Worm (Caenorhabditis elegans): Measurements from ENCODE around the gene Y47D3B.3.

ce11 chrIII:11362915-11363314 lies 34.7 kb upstream of the Y47D3B.3 start:
- no peak for TF ChIP-seq fkh-10 (GFP tag; optimal IDR thresholded peaks at IDR 0.05)
- no peak for TF ChIP-seq elt-2 (tag; optimal IDR thresholded peaks at IDR 0.05)
- no peak for TF ChIP-seq nhr-23 (tag; optimal IDR thresholded peaks at IDR 0.05)
- TF ChIP-seq snpc-4 (tag; optimal IDR thresholded peaks at IDR 0.05), result no peak
- no peak for TF ChIP-seq lsy-12 (tag; optimal IDR thresholded peaks at IDR 0.05)
- TF ChIP-seq pqm-1 (tag; optimal IDR thresholded peaks at IDR 0.05), result no peak
- TF ChIP-seq fos-1 (tag; optimal IDR thresholded peaks at IDR 0.05), result no peak
- TF ChIP-seq tbx-2 (tag; optimal IDR thresholded peaks at IDR 0.05), result no peak
- TF ChIP-seq skn-1 (tag; optimal IDR thresholded peaks at IDR 0.05), result no peak
- TF ChIP-seq unc-62 (GFP tag; optimal IDR thresholded peaks at IDR 0.05), result no peak
- TF ChIP-seq pha-4 (tag; optimal IDR thresholded peaks at IDR 0.05), result no peak
- no peak for TF ChIP-seq nhr-28 (tag; optimal IDR thresholded peaks at IDR 0.05)
